Fruit fly (Drosophila melanogaster): ENCODE measurements around the gene Ssl1.
A peak's percentile ranks its signal among the peaks of the same experiment; 100 is the strongest.

Gene Ssl1

dm6 chr3L:22835144-22835964 lies 43.5 kb upstream of the Ssl1 start, which contains the start of gene jim (continued):
- TF ChIP-seq CG7357 (GFP tag; IDR thresholded peaks at IDR 0.05) (no peak), scrt (GFP tag; optimal IDR thresholded peaks at IDR 0.05) (peak; percentile 3), tap (tag; optimal IDR thresholded peaks at IDR 0.05) (no peak), CG6765 (GFP tag; optimal IDR thresholded peaks at IDR 0.05) (peak; percentile 37), prd (optimal IDR thresholded peaks at IDR 0.05) (no peak), prd (GFP tag; IDR thresholded peaks at IDR 0.05) (no peak), run (tag; optimal IDR thresholded peaks at IDR 0.05) (no peak), inv (GFP tag; IDR thresholded peaks at IDR 0.05; ENCODE audit: partially characterized antibody) (no peak), CG7928 (GFP tag; optimal IDR thresholded peaks at IDR 0.05) (no peak), jigr1 (GFP tag; IDR thresholded peaks at IDR 0.05) (no peak), Gug (GFP tag; IDR thresholded peaks at IDR 0.05) (no peak), CG14014 (GFP tag; IDR thresholded peaks at IDR 0.05) (no peak), corto (GFP tag; optimal IDR thresholded peaks at IDR 0.05) (peak; percentile 63), hth (optimal IDR thresholded peaks at IDR 0.05) (no peak), dysf (GFP tag; IDR thresholded peaks at IDR 0.05) (peak; percentile 29; the same call in 1 of the 3 replicates), Mes4 (GFP tag; optimal IDR thresholded peaks at IDR 0.05) (no peak), ken (GFP tag; IDR thresholded peaks at IDR 0.05) (peak; percentile 20; the same call in 1 of the 3 replicates), esg (GFP tag; conservative IDR thresholded peaks at IDR 0.05) (no peak), CG13287 (GFP tag; IDR thresholded peaks at IDR 0.05; ENCODE audit: partially characterized antibody) (peak; percentile 65), CG31224 (GFP tag; IDR thresholded peaks at IDR 0.05) (no peak), toy (GFP tag; IDR thresholded peaks at IDR 0.05) (no peak), HLHmδ (GFP tag; optimal IDR thresholded peaks at IDR 0.05) (no peak), CoRest (tag; optimal IDR thresholded peaks at IDR 0.05) (no peak), grau (tag; optimal IDR thresholded peaks at IDR 0.05) (no peak), tup (GFP tag; optimal IDR thresholded peaks at IDR 0.05) (no peak), Bteb2 (GFP tag; optimal IDR thresholded peaks at IDR 0.05) (no peak), tll (GFP tag; optimal IDR thresholded peaks at IDR 0.05) (no peak), sug (tag; optimal IDR thresholded peaks at IDR 0.05) (peak; percentile 78), tx (GFP tag; optimal IDR thresholded peaks at IDR 0.05) (no peak), Pdp1 (GFP tag; optimal IDR thresholded peaks at IDR 0.05) (peak in 1 of 2 experiments; percentile 11), Hr39 (optimal IDR thresholded peaks at IDR 0.05) (no peak), chif (GFP tag; optimal IDR thresholded peaks at IDR 0.05) (no peak), pan (optimal IDR thresholded peaks at IDR 0.05) (no peak), pan (GFP tag; optimal IDR thresholded peaks at IDR 0.05 in 1 of 2, IDR thresholded peaks at IDR 0.05 in 1 of 2) (no peak), CG2120 (GFP tag; optimal IDR thresholded peaks at IDR 0.05) (no peak), CG1832 (GFP tag; optimal IDR thresholded peaks at IDR 0.05) (no peak), kni (GFP tag; optimal IDR thresholded peaks at IDR 0.05) (no peak), oc (tag; optimal IDR thresholded peaks at IDR 0.05) (no peak), nau (GFP tag; optimal IDR thresholded peaks at IDR 0.05) (peak; percentile 25), CG15073 (GFP tag; optimal IDR thresholded peaks at IDR 0.05) (no peak), Atf-2 (GFP tag; optimal IDR thresholded peaks at IDR 0.05) (no peak), CG9437 (GFP tag; optimal IDR thresholded peaks at IDR 0.05) (no peak), CG18011 (GFP tag; optimal IDR thresholded peaks at IDR 0.05) (no peak), lola (GFP tag; optimal IDR thresholded peaks at IDR 0.05) (no peak), MBD-R2 (GFP tag; IDR thresholded peaks at IDR 0.05) (0 out of 2 replicates have a peak, but pooled peaks have one; percentile 6), Lhr (GFP tag; optimal IDR thresholded peaks at IDR 0.05) (no peak), NC2β (GFP tag; optimal IDR thresholded peaks at IDR 0.05) (no peak), Nf-YC (tag; optimal IDR thresholded peaks at IDR 0.05) (no peak), Ravus (GFP tag; IDR thresholded peaks at IDR 0.05) (no peak), cwo (GFP tag; optimal IDR thresholded peaks at IDR 0.05) (peak; percentile 82)
